Worm (Caenorhabditis elegans) whole organism, young adult: ENCODE measurements around the gene bcc-1.

Experiments used
- B0035.1 ChIP-seq: sonication (generic microtip); optimal IDR thresholded peaks from 2 replicates; lab custom pipeline; 2016; ENCODE audit warnings: missing genetic modification characterization, mild to moderate bottlenecking, missing compliant biosample characterization, missing genotype, missing genetic modification reagents
- C06A6.2 ChIP-seq: fragments of 200-800 bp; sonication (Bioruptor generic); conservative IDR thresholded peaks from 2 replicates; pipeline ENCODE4 v1.3.6; 2022; ENCODE audit warnings: missing genetic modification characterization, missing compliant biosample characterization
- F10E7.11 ChIP-seq: sonication (generic microtip); optimal IDR thresholded peaks from 2 replicates; lab custom pipeline; 2017; ENCODE audit warnings: mild to moderate bottlenecking, missing genetic modification characterization, moderate library complexity, missing compliant biosample characterization
- F23B12.7 ChIP-seq: sonication (generic microtip); optimal IDR thresholded peaks from 2 replicates; lab custom pipeline; 2017; ENCODE audit warnings: missing genetic modification characterization, mild to moderate bottlenecking, missing compliant biosample characterization, antibody characterized with exemption, moderate library complexity; ENCODE audit not compliant: insufficient read depth
- K12H6.12 ChIP-seq: fragments of 200-800 bp; sonication (Bioruptor generic); optimal IDR thresholded peaks from 2 replicates; lab custom pipeline; 2018; ENCODE audit warnings: mild to moderate bottlenecking, missing genetic modification characterization, missing compliant biosample characterization
- T07F8.4 ChIP-seq: sonication (generic microtip); optimal IDR thresholded peaks from 2 replicates; lab custom pipeline; 2016; ENCODE audit warnings: mild to moderate bottlenecking, missing genetic modification characterization, moderate library complexity, missing compliant biosample characterization
- Y53G8AR.9 ChIP-seq: fragments of 200-800 bp; sonication (Bioruptor generic); conservative IDR thresholded peaks from 2 replicates; pipeline ENCODE4 v1.3.6; 2022; ENCODE audit warnings: missing genetic modification reagents, missing genetic modification characterization, missing compliant biosample characterization
- Y67H2A.10 ChIP-seq: fragments of 200-800 bp; sonication (Bioruptor generic); conservative IDR thresholded peaks from 2 replicates; pipeline ENCODE4 v1.3.6; 2022; ENCODE audit warnings: missing genetic modification reagents, missing genetic modification characterization, missing compliant biosample characterization
- Y79H2A.3 ChIP-seq: fragments of 200-800 bp; sonication (Bioruptor generic); conservative IDR thresholded peaks from 2 replicates; pipeline ENCODE4 v1.3.6; 2022; ENCODE audit warnings: missing genetic modification reagents, missing genetic modification characterization, missing compliant biosample characterization
- Y95B8A.8 ChIP-seq: fragments of 200-800 bp; sonication (Bioruptor generic); IDR thresholded peaks from 2 replicates; pipeline ENCODE4 v1.3.6; 2022; ENCODE audit warnings: missing genetic modification reagents, missing genetic modification characterization, missing compliant biosample characterization
- ama-1 ChIP-seq, 3 experiments: fragments of 150-350 bp in 1 of 3; sonication (generic microtip) in 2 of 3; optimal IDR thresholded peaks; 2 replicates each; lab custom pipeline; 2014 to 2018; ENCODE audit warnings: missing biosample characterization in 2 of 3, missing genetic modification characterization in 2 of 3, missing genetic modification reagents in 2 of 3
- aptf-2 ChIP-seq: fragments of 200-800 bp; sonication (Bioruptor generic); conservative IDR thresholded peaks from 2 replicates; pipeline ENCODE4 v1.3.6; 2022; ENCODE audit warnings: missing genetic modification reagents, missing genetic modification characterization, missing compliant biosample characterization
- aptf-3 ChIP-seq: fragments of 200-800 bp; sonication (Bioruptor generic); IDR thresholded peaks from 2 replicates; pipeline ENCODE4 v1.3.6; 2022; ENCODE audit warnings: missing genetic modification characterization, missing compliant biosample characterization
- attf-3 ChIP-seq: fragments of 200-800 bp; sonication (Bioruptor generic); conservative IDR thresholded peaks from 2 replicates; pipeline ENCODE4 v1.3.6; 2022; ENCODE audit warnings: missing genetic modification reagents, missing genetic modification characterization, missing compliant biosample characterization
- cebp-2 ChIP-seq: fragments of 200-800 bp; sonication (Bioruptor generic); IDR thresholded peaks from 2 replicates; pipeline ENCODE4 v1.3.6; 2022; ENCODE audit warnings: missing genetic modification characterization, missing compliant biosample characterization
- ceh-100 ChIP-seq: fragments of 200-800 bp; sonication (Bioruptor generic); IDR thresholded peaks from 2 replicates; pipeline ENCODE4 v1.3.6; 2022; ENCODE audit warnings: missing genetic modification reagents, missing genetic modification characterization, missing compliant biosample characterization
- ceh-40 ChIP-seq: fragments of 200-800 bp; sonication (Bioruptor generic); IDR thresholded peaks from 2 replicates; pipeline ENCODE4 v1.3.6; 2022; ENCODE audit warnings: missing genetic modification characterization, missing compliant biosample characterization
- ceh-58 ChIP-seq: fragments of 200-800 bp; sonication (Bioruptor generic); IDR thresholded peaks from 2 replicates; pipeline ENCODE4 v1.3.6; 2022; ENCODE audit warnings: missing genetic modification characterization, missing compliant biosample characterization
- chd-7 ChIP-seq: sonication (generic microtip); optimal IDR thresholded peaks from 2 replicates; lab custom pipeline; 2016; ENCODE audit warnings: mild to moderate bottlenecking, missing genetic modification characterization, moderate library complexity, missing compliant biosample characterization
- ekl-4 ChIP-seq: fragments of 200-800 bp; sonication (Bioruptor generic); IDR thresholded peaks from 2 replicates; pipeline ENCODE4 v1.3.6; 2022; ENCODE audit warnings: missing genetic modification reagents, missing genetic modification characterization, missing compliant biosample characterization
- ets-4 ChIP-seq: fragments of 200-800 bp; sonication (Bioruptor generic); optimal IDR thresholded peaks from 2 replicates; lab custom pipeline; 2018; ENCODE audit warnings: mild to moderate bottlenecking, missing genetic modification characterization, missing compliant biosample characterization
- him-1 ChIP-seq: sonication (generic microtip); optimal IDR thresholded peaks from 2 replicates; lab custom pipeline; 2016; ENCODE audit warnings: missing genotype, missing genetic modification reagents, missing genetic modification characterization, missing compliant biosample characterization
- hmg-20 ChIP-seq: fragments of 200-800 bp; sonication (Bioruptor generic); IDR thresholded peaks from 2 replicates; pipeline ENCODE4 v1.3.6; 2022; ENCODE audit warnings: missing genetic modification reagents, missing genetic modification characterization, missing compliant biosample characterization
- hsf-1 ChIP-seq: fragments of 200-800 bp; sonication (Bioruptor generic); IDR thresholded peaks from 2 replicates; pipeline ENCODE4 v1.3.6; 2022; ENCODE audit warnings: missing genetic modification reagents, missing genetic modification characterization, missing compliant biosample characterization
- let-607 ChIP-seq, 2 experiments: fragments of 200-800 bp in 1 of 2; sonication (Bioruptor generic) in 1 of 2; sonication (generic microtip) in 1 of 2; optimal IDR thresholded peaks; 2 replicates each; lab custom pipeline; 2016 to 2018; ENCODE audit warnings: mild to moderate bottlenecking in 2 of 2, missing compliant biosample characterization in 2 of 2, missing genetic modification characterization in 2 of 2, moderate library complexity in 2 of 2, missing genotype in 1 of 2
- lsy-27 ChIP-seq: sonication (generic microtip); optimal IDR thresholded peaks from 2 replicates; lab custom pipeline; 2017; ENCODE audit warnings: missing genetic modification characterization, mild to moderate bottlenecking, missing compliant biosample characterization, antibody characterized with exemption, missing genotype, borderline replicate concordance; ENCODE audit not compliant: insufficient read depth
- madf-3 ChIP-seq: fragments of 200-800 bp; sonication (Bioruptor generic); IDR thresholded peaks from 2 replicates; pipeline ENCODE4 v1.3.6; 2022; ENCODE audit warnings: missing genetic modification reagents, missing genetic modification characterization, missing compliant biosample characterization
- madf-6 ChIP-seq: fragments of 200-800 bp; sonication (Bioruptor generic); IDR thresholded peaks from 2 replicates; pipeline ENCODE4 v1.3.6; 2022; ENCODE audit warnings: missing genetic modification reagents, missing genetic modification characterization, missing compliant biosample characterization
- mcd-1 ChIP-seq: fragments of 200-800 bp; sonication (Bioruptor generic); IDR thresholded peaks from 2 replicates; pipeline ENCODE4 v1.3.6; 2022; ENCODE audit warnings: missing genetic modification reagents, missing genetic modification characterization, missing compliant biosample characterization
- mxl-1 ChIP-seq: sonication (generic microtip); optimal IDR thresholded peaks from 2 replicates; lab custom pipeline; 2016; ENCODE audit warnings: missing genetic modification characterization, missing compliant biosample characterization
- nfya-1 ChIP-seq: sonication (generic microtip); optimal IDR thresholded peaks from 2 replicates; lab custom pipeline; 2017; ENCODE audit warnings: antibody characterized with exemption, missing compliant biosample characterization, missing genetic modification characterization, borderline replicate concordance; ENCODE audit not compliant: insufficient read depth
- nfya-2 ChIP-seq: fragments of 200-800 bp; sonication (Bioruptor generic); IDR thresholded peaks from 2 replicates; pipeline ENCODE4 v1.3.6; 2022; ENCODE audit warnings: missing genetic modification reagents, missing genetic modification characterization, missing compliant biosample characterization
- nhr-120 ChIP-seq: fragments of 200-800 bp; sonication (Bioruptor generic); IDR thresholded peaks from 2 replicates; pipeline ENCODE4 v1.3.6; 2022; ENCODE audit warnings: missing genetic modification characterization, missing compliant biosample characterization
- rcor-1 ChIP-seq: fragments of 200-800 bp; sonication (Bioruptor generic); IDR thresholded peaks from 2 replicates; pipeline ENCODE4 v1.3.6; 2022; ENCODE audit warnings: missing genetic modification reagents, missing genetic modification characterization, missing compliant biosample characterization
- rec-8 ChIP-seq, 2 experiments: sonication (generic microtip); optimal IDR thresholded peaks; 2 replicates each; lab custom pipeline; 2016; ENCODE audit warnings: mild to moderate bottlenecking in 2 of 2, missing genetic modification characterization in 2 of 2, missing genetic modification reagents in 2 of 2, missing genotype in 2 of 2, missing biosample characterization in 1 of 2, missing compliant biosample characterization in 1 of 2, moderate library complexity in 1 of 2
- repo-1 ChIP-seq: sonication (generic microtip); optimal IDR thresholded peaks from 2 replicates; lab custom pipeline; 2017; ENCODE audit warnings: mild to moderate bottlenecking, missing genetic modification characterization, missing compliant biosample characterization
- sdz-38 ChIP-seq: sonication (generic microtip); optimal IDR thresholded peaks from 2 replicates; lab custom pipeline; 2016; ENCODE audit warnings: missing genotype, missing genetic modification characterization, missing compliant biosample characterization
- sea-2 ChIP-seq: fragments of 200-800 bp; sonication (Bioruptor generic); IDR thresholded peaks from 2 replicates; pipeline ENCODE4 v1.3.6; 2022; ENCODE audit warnings: missing genetic modification characterization, missing compliant biosample characterization
- snpc-1.1 ChIP-seq: sonication (generic microtip); optimal IDR thresholded peaks from 2 replicates; lab custom pipeline; 2017; ENCODE audit warnings: missing genetic modification characterization, mild to moderate bottlenecking, missing compliant biosample characterization, antibody characterized with exemption, moderate library complexity, missing genotype, missing genetic modification reagents; ENCODE audit not compliant: insufficient read depth
- snpc-1.3 ChIP-seq: sonication (generic microtip); optimal IDR thresholded peaks from 2 replicates; lab custom pipeline; 2017; ENCODE audit warnings: missing genetic modification characterization, mild to moderate bottlenecking, missing compliant biosample characterization, antibody characterized with exemption, moderate library complexity, missing genotype, missing genetic modification reagents; ENCODE audit not compliant: insufficient read depth
- snpc-4 ChIP-seq, 5 experiments: fragments of 150-350 bp in 1 of 5; sonication (generic microtip) in 4 of 5; optimal IDR thresholded peaks; 2 replicates each; lab custom pipeline; 2014 to 2018; ENCODE audit warnings: missing genetic modification characterization in 5 of 5, missing biosample characterization in 3 of 5, antibody characterized with exemption in 2 of 5, mild to moderate bottlenecking in 2 of 5, missing compliant biosample characterization in 2 of 5, missing genotype in 2 of 5, moderate library complexity in 2 of 5, missing genetic modification reagents in 1 of 5
- unc-62 ChIP-seq: fragments of 150-350 bp; optimal IDR thresholded peaks from 2 replicates; lab custom pipeline; 2014; ENCODE audit warnings: missing biosample characterization, missing genetic modification reagents, missing genetic modification characterization
- xnd-1 ChIP-seq: sonication (generic microtip); optimal IDR thresholded peaks from 2 replicates; lab custom pipeline; 2016; ENCODE audit warnings: missing genotype, missing genetic modification reagents, missing genetic modification characterization, missing compliant biosample characterization
- zim-3 ChIP-seq: sonication (generic microtip); optimal IDR thresholded peaks from 2 replicates; lab custom pipeline; 2017; ENCODE audit warnings: mild to moderate bottlenecking, missing genetic modification characterization, moderate library complexity, missing compliant biosample characterization
- ztf-26 ChIP-seq: sonication (generic microtip); optimal IDR thresholded peaks from 2 replicates; lab custom pipeline; 2017; ENCODE audit warnings: missing genetic modification characterization, missing compliant biosample characterization

Gene bcc-1

ce11 chrIV:11082789-11083235 lies 9.5 kb downstream of the bcc-1 start (continued):
- no peak for TF ChIP-seq him-1 (tag; lab: Kevin White, UChicago)
- TF ChIP-seq ceh-100 (GFP tag; lab: Robert Waterston, UW) = peak; percentile 15; the same call in 1 of the 2 replicates
- TF ChIP-seq let-607 (tag; optimal IDR thresholded peaks at IDR 0.05; lab: Kevin White, UChicago) = peak; percentile 85 to 87
- no peak for TF ChIP-seq lsy-27 (tag; lab: Kevin White, UChicago)
- TF ChIP-seq xnd-1 = no peak
- peak; percentile 63 for TF ChIP-seq rcor-1
- peak; percentile 44 for TF ChIP-seq zim-3 (tag; lab: Kevin White, UChicago)
- TF ChIP-seq aptf-2 (GFP tag; lab: Robert Waterston, UW) = no peak
- peak; percentile 24 for TF ChIP-seq ama-1 (optimal IDR thresholded peaks at IDR 0.05; lab: Kevin White, UChicago)
- TF ChIP-seq ama-1 (GFP tag; optimal IDR thresholded peaks at IDR 0.05; lab: Kevin White, UChicago) = peak in 1 of 2 experiments; percentile 40
- no peak for TF ChIP-seq ceh-58 (GFP tag; lab: Robert Waterston, UW)
- peak; percentile 82 for TF ChIP-seq mcd-1 (GFP tag; lab: Robert Waterston, UW)
- no peak for TF ChIP-seq nfya-1 (tag; lab: Kevin White, UChicago)
- peak; percentile 53 for TF ChIP-seq unc-62 (GFP tag; lab: Kevin White, UChicago)
- TF ChIP-seq Y53G8AR.9 (GFP tag; lab: Robert Waterston, UW) = no peak
- peak; percentile 81 for TF ChIP-seq ztf-26 (tag; lab: Kevin White, UChicago)
- peak; percentile 27 for TF ChIP-seq F23B12.7 (tag; lab: Kevin White, UChicago)
- TF ChIP-seq nhr-120 = no peak
- TF ChIP-seq attf-3 (GFP tag; lab: Robert Waterston, UW) = no peak
- peak; percentile 0 for TF ChIP-seq F10E7.11
- TF ChIP-seq rec-8 (tag; optimal IDR thresholded peaks at IDR 0.05; lab: Kevin White, UChicago) = peak in 1 of 2 experiments; percentile 7
- TF ChIP-seq repo-1 (tag; lab: Kevin White, UChicago) = peak; percentile 79
- no peak for TF ChIP-seq cebp-2 (GFP tag; lab: Robert Waterston, UW)
- TF ChIP-seq nfya-2 (GFP tag; lab: Robert Waterston, UW) = no peak
- TF ChIP-seq sea-2 (GFP tag; lab: Robert Waterston, UW) = no peak
- TF ChIP-seq T07F8.4 = peak; percentile 59
- peak; percentile 73 for TF ChIP-seq ets-4 (GFP tag; lab: Kevin White, UChicago)
- no peak for TF ChIP-seq snpc-1.1 (tag; lab: Kevin White, UChicago)
- TF ChIP-seq hsf-1 = 0 out of 2 replicates have a peak, but pooled peaks have one; percentile 6
- no peak; the same call in 1 of the 2 replicates for TF ChIP-seq Y79H2A.3 (GFP tag; lab: Robert Waterston, UW)
- peak; percentile 90 for TF ChIP-seq chd-7 (tag; lab: Kevin White, UChicago)
- peak; percentile 46 for TF ChIP-seq B0035.1 (tag; lab: Kevin White, UChicago)
- TF ChIP-seq snpc-1.3 (tag; lab: Kevin White, UChicago) = no peak
- TF ChIP-seq Y67H2A.10 (GFP tag; lab: Robert Waterston, UW) = peak; percentile 54; the same call in 1 of the 2 replicates
- TF ChIP-seq mxl-1 (tag; lab: Kevin White, UChicago) = no peak
- 0 out of 2 replicates have a peak, but pooled peaks have one; percentile 16 for TF ChIP-seq hmg-20 (GFP tag; lab: Robert Waterston, UW)
- TF ChIP-seq sdz-38 = no peak
- no peak for TF ChIP-seq ceh-40
- TF ChIP-seq madf-3 = 0 out of 2 replicates have a peak, but pooled peaks have one; percentile 69
- TF ChIP-seq Y95B8A.8 (GFP tag; lab: Robert Waterston, UW) = peak; percentile 54; the same call in 1 of the 2 replicates
- TF ChIP-seq ekl-4 (GFP tag; lab: Robert Waterston, UW) = peak; percentile 74
- no peak for TF ChIP-seq aptf-3 (GFP tag; lab: Robert Waterston, UW)
- TF ChIP-seq snpc-4 (GFP tag; optimal IDR thresholded peaks at IDR 0.05; lab: Kevin White, UChicago) = no peak
- peak; percentile 47 to 73 (median 58) for TF ChIP-seq snpc-4 (tag; optimal IDR thresholded peaks at IDR 0.05; lab: Kevin White, UChicago)
- peak; percentile 89 for TF ChIP-seq C06A6.2 (GFP tag; lab: Robert Waterston, UW)
- TF ChIP-seq K12H6.12 (tag; lab: Kevin White, UChicago) = peak; percentile 90
- TF ChIP-seq madf-6 = peak; percentile 12; the same call in 1 of the 2 replicates
